Worm (Caenorhabditis elegans): ENCODE data around the gene F02H6.7.

Gene F02H6.7

DNA sequence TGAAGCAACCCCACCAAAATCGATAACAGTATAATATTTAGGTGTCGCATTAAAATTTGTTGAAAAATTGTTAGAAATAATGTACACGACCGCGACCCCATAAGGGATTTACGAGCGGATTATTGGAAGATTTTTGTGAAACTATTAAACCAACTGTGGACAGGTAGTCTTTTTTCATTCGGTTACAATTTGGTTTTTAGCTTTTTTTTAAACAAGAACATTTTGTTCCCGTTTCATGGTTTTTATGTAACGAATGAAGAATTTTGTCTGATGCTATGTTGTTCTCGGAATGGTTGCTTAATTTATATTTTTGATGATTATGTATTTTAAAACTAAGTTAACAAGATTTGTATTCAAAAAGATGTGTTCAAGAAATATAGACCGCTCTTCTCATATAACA lies 51.6 kb downstream of the F02H6.7 start, which contains the start of gene R05A10.3:
Gene R05A10.3 (minus strand): TSS at position 101 of the 400 bp plus-strand sequence.
- TF ChIP-seq nhr-12 (tag; optimal IDR thresholded peaks at IDR 0.05) (no peak), nhr-2 (tag; optimal IDR thresholded peaks at IDR 0.05) (no peak), snpc-4 (tag; optimal IDR thresholded peaks at IDR 0.05) (no peak), ceh-83 (GFP tag; optimal IDR thresholded peaks at IDR 0.05) (no peak), hlh-1 (tag; optimal IDR thresholded peaks at IDR 0.05) (no peak), ceh-39 (tag; optimal IDR thresholded peaks at IDR 0.05) (no peak), nhr-76 (tag; optimal IDR thresholded peaks at IDR 0.05) (no peak), pha-4 (tag; optimal IDR thresholded peaks at IDR 0.05) (no peak), bed-3 (GFP tag; optimal IDR thresholded peaks at IDR 0.05) (no peak), elt-3 (tag; optimal IDR thresholded peaks at IDR 0.05) (no peak), lsy-2 (tag; optimal IDR thresholded peaks at IDR 0.05) (no peak), mab-5 (tag; optimal IDR thresholded peaks at IDR 0.05) (no peak), sptf-1 (tag; optimal IDR thresholded peaks at IDR 0.05) (no peak), drap-1 (GFP tag; optimal IDR thresholded peaks at IDR 0.05) (no peak), sem-2 (GFP tag; optimal IDR thresholded peaks at IDR 0.05) (no peak), unc-39 (tag; optimal IDR thresholded peaks at IDR 0.05) (no peak), zip-8 (tag; optimal IDR thresholded peaks at IDR 0.05) (no peak)
